Fruit fly (Drosophila melanogaster) whole organism: ENCODE results near the gene CG5001.

Source experiments
- CG8478 ChIP-seq: fragments of >200 bp; optimal IDR thresholded peaks from 2 replicates; lab custom pipeline; 2018; ENCODE audit warnings: inconsistent platforms
- Dll ChIP-seq: fragments of >200 bp; optimal IDR thresholded peaks from 2 replicates; lab custom pipeline; 2017
- EcR ChIP-seq, 2 experiments: fragments of >200 bp; optimal IDR thresholded peaks; 2 replicates each; lab custom pipeline; 2017; ENCODE audit warnings: missing biosample characterization in 2 of 2, missing genetic modification characterization in 2 of 2, missing genetic modification reagents in 2 of 2
- pan ChIP-seq: fragments of >200 bp; optimal IDR thresholded peaks from 2 replicates; lab custom pipeline; 2017
- psq ChIP-seq: fragments of >200 bp; optimal IDR thresholded peaks from 2 replicates; lab custom pipeline; 2017
- usp ChIP-seq: fragments of >200 bp; optimal IDR thresholded peaks from 2 replicates; lab custom pipeline; 2017; ENCODE audit warnings: missing biosample characterization, missing genetic modification characterization, mixed read lengths

Gene CG5001

DNA sequence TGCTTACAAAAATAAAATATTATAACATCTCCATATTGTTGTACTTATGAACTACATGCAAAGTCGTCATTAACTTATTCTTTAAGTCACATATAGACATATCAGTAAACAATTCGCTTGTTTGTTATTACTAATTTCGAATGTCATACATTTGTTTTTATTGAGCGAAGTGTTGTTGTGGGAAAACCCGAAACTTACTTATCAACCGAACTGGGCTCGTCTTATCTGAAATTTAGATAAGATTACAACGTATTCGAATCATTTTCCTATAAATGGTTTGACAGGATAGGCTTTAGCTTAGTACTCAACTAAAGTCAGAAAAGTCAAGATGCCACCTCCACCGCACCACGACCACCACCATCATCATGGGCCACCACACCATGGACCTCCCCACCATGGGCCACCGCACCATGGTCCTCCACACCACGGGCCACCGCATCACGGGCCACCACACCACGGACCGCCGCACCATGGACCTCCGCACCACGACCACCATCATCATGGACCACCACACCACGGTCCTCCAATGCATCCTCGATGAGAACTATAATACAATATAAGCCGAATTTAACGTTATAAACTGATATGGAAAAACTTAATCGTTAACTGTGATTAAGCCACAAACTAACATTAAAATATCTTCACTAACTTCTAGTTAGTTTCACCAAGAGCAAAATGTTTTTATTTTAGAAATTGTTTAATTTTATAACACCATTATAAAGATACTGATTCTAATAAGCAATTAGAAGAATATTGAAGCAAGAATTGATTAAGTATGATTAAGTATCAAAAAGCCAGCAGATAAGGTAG lies 14.6 kb downstream of the CG5001 start, which contains the start of the genes CG43349 and CG5011:
Gene CG43349 (plus strand): TSS at position 294 of the 810 bp plus-strand sequence.
Gene CG5011 (plus strand): TSS at position 760 of the 810 bp plus-strand sequence.
- no peak for TF ChIP-seq pan
- no peak for TF ChIP-seq CG8478 (lab: Kevin White, UChicago)
- no peak for TF ChIP-seq EcR (GFP tag; optimal IDR thresholded peaks at IDR 0.05; lab: Kevin White, UChicago)
- no peak for TF ChIP-seq Dll (lab: Kevin White, UChicago)
- no peak for TF ChIP-seq psq (lab: Kevin White, UChicago)
- no peak for TF ChIP-seq usp (GFP tag; lab: Kevin White, UChicago)

DNA sequence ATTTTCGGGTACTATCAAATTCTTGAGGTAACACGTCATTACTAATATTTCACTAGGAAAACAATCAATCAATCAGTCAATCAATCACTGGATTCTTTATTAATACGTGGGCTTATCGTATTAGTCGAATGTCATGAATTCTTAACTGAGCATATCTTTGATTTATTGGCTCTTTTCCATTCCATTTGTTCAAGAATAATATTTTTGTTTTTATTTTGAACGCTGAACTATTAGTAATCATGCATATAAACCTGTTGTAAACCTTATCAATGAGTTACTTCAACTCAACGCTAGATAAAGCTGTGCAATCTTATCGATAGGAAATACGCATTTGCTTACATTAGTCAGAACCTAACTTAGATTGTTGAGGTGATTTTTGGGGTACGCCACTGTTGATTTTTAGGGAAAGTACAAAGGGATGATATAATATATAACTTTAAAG lies 15.9 kb downstream of the CG5001 start:
- no peak for TF ChIP-seq psq (lab: Kevin White, UChicago)
- TF ChIP-seq pan, result no peak
- TF ChIP-seq Dll (lab: Kevin White, UChicago), result no peak
- no peak for TF ChIP-seq EcR (GFP tag; optimal IDR thresholded peaks at IDR 0.05; lab: Kevin White, UChicago)
- TF ChIP-seq CG8478 (lab: Kevin White, UChicago), result no peak
- no peak for TF ChIP-seq usp (GFP tag; lab: Kevin White, UChicago)

DNA sequence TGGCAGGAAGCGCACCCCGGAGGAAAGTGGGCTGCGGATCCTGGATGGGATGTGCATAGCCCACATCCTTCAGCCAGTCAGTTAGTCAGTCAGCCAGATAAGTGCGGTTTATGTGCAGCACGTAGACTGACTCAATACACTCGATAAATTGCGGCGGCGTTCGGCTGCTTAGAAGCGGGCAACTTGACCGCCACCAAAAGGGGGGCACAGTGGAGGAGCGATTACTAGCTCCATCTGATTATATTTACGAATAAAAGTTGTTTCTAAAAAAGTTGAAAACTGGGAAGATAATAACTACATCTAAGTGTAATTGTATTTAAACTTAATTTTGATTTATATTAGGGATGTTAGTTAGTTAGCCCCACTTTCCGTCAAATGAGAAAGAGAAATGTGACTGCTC lies 16.9 kb downstream of the CG5001 start:
- no peak for TF ChIP-seq pan
- TF ChIP-seq Dll (lab: Kevin White, UChicago), result no peak
- no peak for TF ChIP-seq usp (GFP tag; lab: Kevin White, UChicago)
- no peak for TF ChIP-seq EcR (GFP tag; optimal IDR thresholded peaks at IDR 0.05; lab: Kevin White, UChicago)
- no peak for TF ChIP-seq psq (lab: Kevin White, UChicago)
- TF ChIP-seq CG8478 (lab: Kevin White, UChicago), result no peak

DNA sequence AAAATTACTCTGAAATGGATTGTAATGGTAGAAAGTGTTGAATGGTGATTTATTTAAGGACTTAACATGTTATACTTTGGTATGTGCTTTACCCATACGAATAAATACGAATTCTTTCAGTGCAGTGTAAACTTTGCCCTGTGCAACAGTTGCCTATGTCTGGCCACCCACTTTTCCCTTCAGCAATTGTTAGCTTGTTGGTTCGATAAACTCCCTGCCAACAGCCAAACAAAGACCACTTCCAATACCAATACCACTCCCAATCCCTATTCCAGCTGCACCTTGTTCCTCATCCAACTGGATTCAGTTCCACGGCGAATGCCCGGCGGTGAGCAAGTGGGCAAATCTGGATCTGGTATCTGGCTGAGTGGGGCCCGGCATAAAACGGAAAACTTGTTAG lies 18.4 kb downstream of the CG5001 start, which contains the start of gene CG14342:
Gene CG14342 (plus strand): TSS at position 301 of the 400 bp plus-strand sequence.
- TF ChIP-seq Dll (lab: Kevin White, UChicago) (no peak), pan (no peak), EcR (GFP tag; optimal IDR thresholded peaks at IDR 0.05; lab: Kevin White, UChicago) (no peak), psq (lab: Kevin White, UChicago) (no peak), usp (GFP tag; lab: Kevin White, UChicago) (no peak), CG8478 (lab: Kevin White, UChicago) (no peak)

DNA sequence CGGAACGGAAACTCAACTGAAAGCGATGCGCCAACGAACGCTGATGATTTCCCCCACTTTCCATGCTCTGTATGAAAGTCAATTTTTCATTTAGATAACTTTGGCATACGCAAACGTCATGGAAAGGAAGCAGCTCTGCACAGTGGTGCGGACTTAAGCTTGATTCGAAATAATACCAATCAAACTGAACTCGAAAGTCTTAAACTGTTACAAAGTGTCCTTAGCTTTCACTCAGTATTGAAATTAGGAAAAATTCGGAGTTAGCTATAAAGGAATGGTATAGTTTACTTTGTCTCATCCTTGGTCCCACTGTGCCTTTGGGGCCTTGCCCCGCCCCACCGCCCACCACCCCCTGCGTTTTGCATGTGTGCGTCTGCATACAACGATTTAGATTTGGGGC lies 21.9 kb downstream of the CG5001 start:
- TF ChIP-seq psq (lab: Kevin White, UChicago) (no peak), CG8478 (lab: Kevin White, UChicago) (no peak), pan (no peak), EcR (GFP tag; optimal IDR thresholded peaks at IDR 0.05; lab: Kevin White, UChicago) (no peak), usp (GFP tag; lab: Kevin White, UChicago) (no peak), Dll (lab: Kevin White, UChicago) (no peak)

DNA sequence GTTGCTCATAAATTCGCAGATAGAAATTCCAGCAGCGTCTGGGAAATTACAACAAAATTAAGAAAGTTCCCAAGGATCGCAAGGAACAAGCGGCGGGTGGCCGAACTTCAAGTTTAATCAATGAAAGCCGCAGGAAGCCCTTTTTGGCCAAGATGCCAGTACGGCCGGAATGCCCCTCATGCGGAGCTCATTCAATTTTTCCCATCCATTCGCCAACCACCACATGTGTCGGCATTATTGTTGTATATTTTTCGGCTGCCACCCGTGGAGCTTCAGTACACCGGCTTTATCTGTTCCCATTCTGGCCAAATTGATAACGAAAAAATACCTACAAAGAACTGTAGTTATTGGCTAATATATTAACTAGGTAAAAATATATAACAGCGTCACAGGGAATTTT lies 26.0 kb downstream of the CG5001 start:
- TF ChIP-seq CG8478 (lab: Kevin White, UChicago), result no peak
- TF ChIP-seq Dll (lab: Kevin White, UChicago), result no peak

DNA sequence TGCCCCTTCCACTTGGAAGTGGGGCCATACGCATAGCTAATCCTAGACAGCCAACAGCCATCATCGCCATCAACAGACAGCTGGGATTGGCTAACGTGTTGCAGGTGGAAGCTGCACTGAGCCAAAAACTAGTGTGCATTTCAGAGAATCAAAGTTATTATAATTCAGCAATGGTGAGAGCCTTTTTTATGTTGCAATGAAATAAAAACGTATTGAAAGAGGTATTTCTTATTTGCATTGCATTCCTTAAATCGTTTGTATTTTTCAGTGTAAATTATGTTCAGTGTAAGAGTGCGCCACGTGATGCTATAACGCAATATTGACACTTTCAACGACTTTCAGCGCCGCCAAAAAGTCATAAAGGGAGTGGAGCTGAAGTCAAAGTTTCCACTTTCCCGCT lies 28.0 kb downstream of the CG5001 start:
- TF ChIP-seq Dll (lab: Kevin White, UChicago) (no peak), usp (GFP tag; lab: Kevin White, UChicago) (no peak), psq (lab: Kevin White, UChicago) (no peak), CG8478 (lab: Kevin White, UChicago) (no peak), EcR (GFP tag; optimal IDR thresholded peaks at IDR 0.05; lab: Kevin White, UChicago) (no peak), pan (no peak)

DNA sequence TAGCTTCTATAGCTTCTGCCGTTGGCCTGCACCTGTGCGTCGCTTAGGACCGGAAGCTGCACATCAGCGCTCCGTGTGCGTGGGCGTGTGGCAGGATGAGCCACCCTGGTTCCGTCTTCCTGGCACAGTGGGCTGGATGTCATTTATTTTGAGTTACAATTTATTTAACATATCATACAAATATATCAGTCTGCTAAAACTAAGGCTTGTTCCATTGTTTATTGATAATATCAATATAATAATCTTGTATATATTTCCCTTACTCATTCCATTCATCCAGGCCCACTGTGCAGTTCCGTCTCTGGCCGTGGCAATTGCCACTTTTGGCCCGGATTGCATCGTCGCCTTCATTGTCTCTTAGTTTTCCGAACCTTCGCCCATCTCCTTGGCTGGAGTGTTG lies 28.9 kb downstream of the CG5001 start:
- TF ChIP-seq Dll (lab: Kevin White, UChicago) (no peak), EcR (GFP tag; optimal IDR thresholded peaks at IDR 0.05; lab: Kevin White, UChicago) (no peak), CG8478 (lab: Kevin White, UChicago) (no peak), psq (lab: Kevin White, UChicago) (no peak), usp (GFP tag; lab: Kevin White, UChicago) (no peak), pan (no peak)

DNA sequence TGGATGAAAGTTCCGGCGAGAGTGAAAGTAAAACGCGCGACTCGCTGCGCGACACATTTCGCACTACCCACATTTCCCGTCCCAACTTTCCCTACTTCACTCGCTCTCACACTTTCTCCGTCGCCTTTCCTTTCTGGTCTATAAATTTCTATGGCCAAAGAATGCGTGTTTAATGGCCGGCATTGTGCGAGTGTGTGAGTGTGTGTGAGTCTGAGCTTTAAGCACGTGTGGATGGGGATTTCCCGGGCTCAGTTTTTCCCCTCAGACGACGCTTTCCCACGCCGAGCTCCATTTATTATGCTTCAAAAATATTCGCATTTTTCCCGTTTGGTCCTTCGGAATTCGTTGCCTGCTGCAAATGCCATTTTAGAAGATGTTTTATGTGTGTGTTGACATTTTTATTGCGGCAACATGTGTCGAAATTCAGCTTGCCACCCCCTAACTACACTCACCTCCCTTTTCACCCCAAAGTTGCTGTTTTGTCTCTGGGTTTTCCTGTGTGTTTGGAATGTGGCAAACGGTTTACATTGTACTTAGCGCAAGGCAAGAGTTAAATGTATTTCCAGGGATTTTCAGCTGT lies 31.6 kb downstream of the CG5001 start:
- TF ChIP-seq EcR (GFP tag; optimal IDR thresholded peaks at IDR 0.05; lab: Kevin White, UChicago) (no peak), pan (no peak), psq (lab: Kevin White, UChicago) (no peak)

DNA sequence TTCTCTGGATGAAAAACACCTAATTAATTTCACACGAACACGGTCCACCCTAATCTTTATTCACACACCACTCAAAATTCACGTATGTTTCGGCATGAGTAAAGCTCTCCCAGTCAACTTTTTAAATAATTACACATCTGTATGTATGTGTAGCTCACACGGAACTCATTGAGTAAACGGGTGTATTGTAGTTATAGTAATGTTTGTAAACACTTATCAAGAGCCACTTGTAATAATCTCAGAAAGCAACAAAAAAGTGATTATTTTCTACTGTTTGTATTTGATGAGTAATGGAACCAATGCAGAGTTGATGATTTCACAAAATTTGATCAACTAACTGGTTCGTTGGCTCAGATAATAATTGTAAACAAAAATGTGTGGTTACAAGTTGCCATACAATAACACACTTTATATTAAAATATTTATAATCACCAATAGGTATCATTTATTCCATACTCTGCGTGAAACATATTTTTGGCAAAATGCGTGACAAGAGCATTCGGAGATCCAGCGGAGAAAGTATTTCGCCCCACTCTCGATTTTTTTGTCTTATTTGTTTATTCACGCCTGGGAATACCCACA lies 32.4 kb downstream of the CG5001 start:
- TF ChIP-seq usp (GFP tag; lab: Kevin White, UChicago), result no peak
- TF ChIP-seq pan, result peak; percentile 62

DNA sequence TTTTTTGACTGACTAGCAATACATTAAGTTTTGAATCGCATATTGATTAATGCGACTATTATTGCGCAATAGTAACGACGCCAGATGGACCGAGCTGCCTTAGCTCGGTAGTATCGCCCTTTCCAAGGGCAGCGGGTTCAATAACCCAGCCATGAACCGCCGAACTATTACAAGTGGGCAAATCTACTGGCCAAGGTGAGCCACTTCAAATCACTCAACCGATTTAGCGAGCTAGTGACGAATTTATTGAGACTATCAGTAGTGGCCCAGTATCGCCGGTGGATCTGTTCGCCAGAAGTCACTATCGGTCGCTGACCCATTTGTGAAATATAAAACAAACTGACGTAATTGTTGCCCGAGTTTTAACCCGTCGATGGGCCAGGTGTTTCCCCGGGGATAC lies 32.9 kb downstream of the CG5001 start:
- TF ChIP-seq usp (GFP tag; lab: Kevin White, UChicago) (no peak), psq (lab: Kevin White, UChicago) (no peak), Dll (lab: Kevin White, UChicago) (no peak), EcR (GFP tag; optimal IDR thresholded peaks at IDR 0.05; lab: Kevin White, UChicago) (no peak), CG8478 (lab: Kevin White, UChicago) (no peak), pan (no peak)

DNA sequence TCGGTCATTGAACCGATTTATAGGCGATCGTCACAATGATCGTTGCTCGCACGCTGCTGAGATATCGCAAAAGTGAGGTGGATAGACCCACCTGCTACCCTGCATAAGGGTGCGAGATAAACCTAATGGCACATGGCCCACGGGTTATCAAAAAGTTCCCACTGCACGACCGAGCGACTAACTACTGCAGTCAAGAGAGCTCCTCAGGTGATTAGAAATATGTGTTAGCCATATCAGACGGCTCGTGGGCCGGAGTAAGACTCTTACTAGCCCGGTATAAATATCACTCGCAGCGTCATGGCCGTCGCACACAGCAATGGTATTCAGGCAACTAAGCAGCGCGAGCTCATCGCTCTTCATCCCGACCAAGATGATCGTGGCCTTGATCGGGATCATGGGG lies 33.4 kb downstream of the CG5001 start, which contains the start of gene CG42329:
Gene CG42329 (plus strand): TSS at position 301 of the 400 bp plus-strand sequence.
- no peak for TF ChIP-seq EcR (GFP tag; optimal IDR thresholded peaks at IDR 0.05; lab: Kevin White, UChicago)
